Worm (Caenorhabditis elegans) whole organism, L4/young adult: ENCODE results near the gene cal-5.

Experiments used
- W03F9.2 ChIP-seq: fragments of 150-350 bp; optimal IDR thresholded peaks from 2 replicates; lab custom pipeline; 2014; ENCODE audit warnings: missing biosample characterization, missing genetic modification characterization
- him-1 ChIP-seq: sonication (generic microtip); optimal IDR thresholded peaks from 2 replicates; lab custom pipeline; 2016; ENCODE audit warnings: missing genotype, missing genetic modification reagents, missing genetic modification characterization, missing compliant biosample characterization

ce11 chrX:5077696-5078343 lies at the start of gene cal-5:
- no peak for TF ChIP-seq W03F9.2 (tag; lab: Kevin White, UChicago)
- no peak for TF ChIP-seq him-1 (tag; lab: Kevin White, UChicago)
